Fruit fly (Drosophila melanogaster): Measurements from ENCODE around the gene BBIP1.

The BBIP1 gene

dm6 chr3R:9404104-9404512 lies at the start of gene BBIP1, which contains the start of the genes CG9356 and CG8135:
TSS of gene BBIP1 (plus strand) at chr3R:9404385.
TSS of gene CG9356 (minus strand) at chr3R:9404269.
TSS of gene CG8135 (plus strand) at chr3R:9404385.
- TF ChIP-seq CG12768 (GFP tag; optimal IDR thresholded peaks at IDR 0.05) (peak; percentile 76), kay (GFP tag; ENCODE audit: borderline replicate concordance) (no peak), CG7101 (tag; optimal IDR thresholded peaks at IDR 0.05) (peak; percentile 78), toe (GFP tag; optimal IDR thresholded peaks at IDR 0.05) (peak; percentile 81), Hr96 (GFP tag; optimal IDR thresholded peaks at IDR 0.05) (no peak), Mnt (GFP tag; optimal IDR thresholded peaks at IDR 0.05) (peak; percentile 89), CG11617 (GFP tag; optimal IDR thresholded peaks at IDR 0.05) (peak; percentile 83), CG1620 (GFP tag; optimal IDR thresholded peaks at IDR 0.05) (peak; percentile 89), cic (GFP tag; optimal IDR thresholded peaks at IDR 0.05) (peak; percentile 62), bab1 (GFP tag; optimal IDR thresholded peaks at IDR 0.05) (peak; percentile 87), CG5204 (GFP tag; optimal IDR thresholded peaks at IDR 0.05) (no peak), CG14711 (tag; optimal IDR thresholded peaks at IDR 0.05) (peak; percentile 79), pad (GFP tag; optimal IDR thresholded peaks at IDR 0.05) (peak; percentile 59), Crg-1 (GFP tag; optimal IDR thresholded peaks at IDR 0.05) (peak; percentile 76), ovo (GFP tag; optimal IDR thresholded peaks at IDR 0.05) (peak; percentile 73), CG7045 (GFP tag; optimal IDR thresholded peaks at IDR 0.05) (peak; percentile 49), CG33017 (tag; optimal IDR thresholded peaks at IDR 0.05) (peak; percentile 36), cnc (optimal IDR thresholded peaks at IDR 0.05) (no peak), tj (GFP tag; optimal IDR thresholded peaks at IDR 0.05) (peak; percentile 95), Clk (GFP tag; optimal IDR thresholded peaks at IDR 0.05) (peak; percentile 19)

dm6 chr3R:9355195-9355594 lies 49.0 kb upstream of the BBIP1 start, which contains the start of gene CG43675:
TSS of gene CG43675 (plus strand) at chr3R:9355495.
- no peak for TF ChIP-seq CG12768 (GFP tag; optimal IDR thresholded peaks at IDR 0.05)
- no peak for TF ChIP-seq ovo (GFP tag; optimal IDR thresholded peaks at IDR 0.05)
- TF ChIP-seq CG33017 (tag; optimal IDR thresholded peaks at IDR 0.05) = no peak
- no peak for TF ChIP-seq CG7101 (tag; optimal IDR thresholded peaks at IDR 0.05)
- TF ChIP-seq CG1620 (GFP tag; optimal IDR thresholded peaks at IDR 0.05) = no peak
- TF ChIP-seq cic (GFP tag; optimal IDR thresholded peaks at IDR 0.05) = no peak
- no peak for TF ChIP-seq Crg-1 (GFP tag; optimal IDR thresholded peaks at IDR 0.05)

dm6 chr3R:9359393-9359792 lies 44.8 kb upstream of the BBIP1 start:
- TF ChIP-seq ovo (GFP tag; optimal IDR thresholded peaks at IDR 0.05) (no peak), CG11617 (GFP tag; optimal IDR thresholded peaks at IDR 0.05) (no peak), CG7045 (GFP tag; optimal IDR thresholded peaks at IDR 0.05) (no peak)

dm6 chr3R:9363066-9363719 lies 41.0 kb upstream of the BBIP1 start, which contains the start of gene CG18473:
TSS of gene CG18473 (plus strand) at chr3R:9363305.
- TF ChIP-seq CG11617 (GFP tag; optimal IDR thresholded peaks at IDR 0.05) = no peak
- TF ChIP-seq Crg-1 (GFP tag; optimal IDR thresholded peaks at IDR 0.05) = no peak
- TF ChIP-seq kay (GFP tag; ENCODE audit: borderline replicate concordance) = peak; percentile 9
- no peak for TF ChIP-seq CG33017 (tag; optimal IDR thresholded peaks at IDR 0.05)
- TF ChIP-seq pad (GFP tag; optimal IDR thresholded peaks at IDR 0.05) = no peak
- no peak for TF ChIP-seq CG1620 (GFP tag; optimal IDR thresholded peaks at IDR 0.05)

dm6 chr3R:9365121-9365520 lies 39.1 kb upstream of the BBIP1 start, which contains the start of gene Srr:
TSS of gene Srr (plus strand) at chr3R:9365398.
- TF ChIP-seq ovo (GFP tag; optimal IDR thresholded peaks at IDR 0.05) (no peak), tj (GFP tag; optimal IDR thresholded peaks at IDR 0.05) (peak; percentile 6)

- TF ChIP-seq CG14711 (tag; optimal IDR thresholded peaks at IDR 0.05) (no peak), kay (GFP tag; ENCODE audit: borderline replicate concordance) (peak; percentile 95)
Observed at dm6 chr3R:9365893-9366500, 38.2 kb upstream of the BBIP1 start.

dm6 chr3R:9370413-9370812 lies 33.8 kb upstream of the BBIP1 start:
- no peak for TF ChIP-seq Clk (GFP tag; optimal IDR thresholded peaks at IDR 0.05)
- no peak for TF ChIP-seq CG7045 (GFP tag; optimal IDR thresholded peaks at IDR 0.05)
- TF ChIP-seq cnc (optimal IDR thresholded peaks at IDR 0.05) = no peak
- peak; percentile 23 for TF ChIP-seq CG11617 (GFP tag; optimal IDR thresholded peaks at IDR 0.05)
- TF ChIP-seq Hr96 (GFP tag; optimal IDR thresholded peaks at IDR 0.05) = no peak
- TF ChIP-seq CG14711 (tag; optimal IDR thresholded peaks at IDR 0.05) = no peak
- peak; percentile 79 for TF ChIP-seq kay (GFP tag; ENCODE audit: borderline replicate concordance)
- no peak for TF ChIP-seq bab1 (GFP tag; optimal IDR thresholded peaks at IDR 0.05)
- no peak for TF ChIP-seq CG12768 (GFP tag; optimal IDR thresholded peaks at IDR 0.05)
- TF ChIP-seq CG33017 (tag; optimal IDR thresholded peaks at IDR 0.05) = no peak
- TF ChIP-seq pad (GFP tag; optimal IDR thresholded peaks at IDR 0.05) = no peak
- TF ChIP-seq CG1620 (GFP tag; optimal IDR thresholded peaks at IDR 0.05) = no peak
- TF ChIP-seq Mnt (GFP tag; optimal IDR thresholded peaks at IDR 0.05) = no peak
- no peak for TF ChIP-seq CG5204 (GFP tag; optimal IDR thresholded peaks at IDR 0.05)
- TF ChIP-seq toe (GFP tag; optimal IDR thresholded peaks at IDR 0.05) = no peak
- TF ChIP-seq CG7101 (tag; optimal IDR thresholded peaks at IDR 0.05) = no peak
- no peak for TF ChIP-seq cic (GFP tag; optimal IDR thresholded peaks at IDR 0.05)
- TF ChIP-seq ovo (GFP tag; optimal IDR thresholded peaks at IDR 0.05) = no peak

All from whole organism, adult.